Worm (Caenorhabditis elegans) whole organism, young adult: Measurements from ENCODE around the gene mdt-28.

Experiments
- B0019.2 ChIP-seq: fragments of 200-800 bp; sonication (Bioruptor generic); conservative IDR thresholded peaks from 2 replicates; pipeline ENCODE4 v1.3.6; 2022; ENCODE audit warnings: missing genetic modification reagents, missing genetic modification characterization, missing compliant biosample characterization
- F22D6.2 ChIP-seq: sonication (generic microtip); optimal IDR thresholded peaks from 2 replicates; lab custom pipeline; 2016; ENCODE audit warnings: mild to moderate bottlenecking, missing genetic modification characterization, missing compliant biosample characterization
- F23B12.7 ChIP-seq: sonication (generic microtip); optimal IDR thresholded peaks from 2 replicates; lab custom pipeline; 2017; ENCODE audit warnings: missing genetic modification characterization, mild to moderate bottlenecking, missing compliant biosample characterization, antibody characterized with exemption, moderate library complexity; ENCODE audit not compliant: insufficient read depth
- F37B4.10 ChIP-seq: fragments of 200-800 bp; sonication (Bioruptor generic); IDR thresholded peaks from 2 replicates; pipeline ENCODE4 v1.3.6; 2022; ENCODE audit warnings: missing genetic modification characterization, missing compliant biosample characterization
- F39B2.1 ChIP-seq: fragments of 200-800 bp; sonication (Bioruptor generic); IDR thresholded peaks from 2 replicates; pipeline ENCODE4 v1.3.6; 2022; ENCODE audit warnings: missing genetic modification reagents, missing genetic modification characterization, missing compliant biosample characterization
- T07F8.4 ChIP-seq: sonication (generic microtip); optimal IDR thresholded peaks from 2 replicates; lab custom pipeline; 2016; ENCODE audit warnings: mild to moderate bottlenecking, missing genetic modification characterization, moderate library complexity, missing compliant biosample characterization
- T26A5.8 ChIP-seq: sonication (generic microtip); optimal IDR thresholded peaks from 2 replicates; lab custom pipeline; 2016; ENCODE audit warnings: missing genetic modification characterization, missing compliant biosample characterization
- Y53F4B.3 ChIP-seq: fragments of 200-800 bp; sonication (Bioruptor generic); IDR thresholded peaks from 2 replicates; pipeline ENCODE4 v1.3.6; 2022; ENCODE audit warnings: missing genetic modification reagents, missing genetic modification characterization, missing compliant biosample characterization
- Y53G8AR.9 ChIP-seq: fragments of 200-800 bp; sonication (Bioruptor generic); conservative IDR thresholded peaks from 2 replicates; pipeline ENCODE4 v1.3.6; 2022; ENCODE audit warnings: missing genetic modification reagents, missing genetic modification characterization, missing compliant biosample characterization
- Y95B8A.8 ChIP-seq: fragments of 200-800 bp; sonication (Bioruptor generic); IDR thresholded peaks from 2 replicates; pipeline ENCODE4 v1.3.6; 2022; ENCODE audit warnings: missing genetic modification reagents, missing genetic modification characterization, missing compliant biosample characterization
- ama-1 ChIP-seq, 3 experiments: fragments of 150-350 bp in 1 of 3; sonication (generic microtip) in 2 of 3; optimal IDR thresholded peaks; 2 replicates each; lab custom pipeline; 2014 to 2018; ENCODE audit warnings: missing biosample characterization in 2 of 3, missing genetic modification characterization in 2 of 3, missing genetic modification reagents in 2 of 3
- aptf-2 ChIP-seq: fragments of 200-800 bp; sonication (Bioruptor generic); conservative IDR thresholded peaks from 2 replicates; pipeline ENCODE4 v1.3.6; 2022; ENCODE audit warnings: missing genetic modification reagents, missing genetic modification characterization, missing compliant biosample characterization
- aptf-3 ChIP-seq: fragments of 200-800 bp; sonication (Bioruptor generic); IDR thresholded peaks from 2 replicates; pipeline ENCODE4 v1.3.6; 2022; ENCODE audit warnings: missing genetic modification characterization, missing compliant biosample characterization
- atf-7 ChIP-seq: sonication (generic microtip); optimal IDR thresholded peaks from 2 replicates; lab custom pipeline; 2017; ENCODE audit warnings: mild to moderate bottlenecking, missing genetic modification characterization, missing compliant biosample characterization
- athp-1 ChIP-seq: sonication (generic microtip); optimal IDR thresholded peaks from 2 replicates; lab custom pipeline; 2017; ENCODE audit warnings: mild to moderate bottlenecking, missing genetic modification characterization, missing compliant biosample characterization
- attf-3 ChIP-seq: fragments of 200-800 bp; sonication (Bioruptor generic); conservative IDR thresholded peaks from 2 replicates; pipeline ENCODE4 v1.3.6; 2022; ENCODE audit warnings: missing genetic modification reagents, missing genetic modification characterization, missing compliant biosample characterization
- attf-6 ChIP-seq: fragments of 200-800 bp; sonication (Bioruptor generic); IDR thresholded peaks from 2 replicates; pipeline ENCODE4 v1.3.6; 2022; ENCODE audit warnings: missing genetic modification reagents, missing genetic modification characterization, missing compliant biosample characterization
- bed-2 ChIP-seq: fragments of 200-800 bp; sonication (Bioruptor generic); IDR thresholded peaks from 2 replicates; pipeline ENCODE4 v1.3.6; 2022; ENCODE audit warnings: missing genetic modification reagents, missing genetic modification characterization, missing compliant biosample characterization
- cebp-1 ChIP-seq, 2 experiments: fragments of 200-800 bp in 1 of 2; sonication (Bioruptor generic) in 1 of 2; sonication (generic microtip) in 1 of 2; IDR thresholded peaks in 1 of 2; optimal IDR thresholded peaks in 1 of 2; 2 replicates each; pipeline versions ENCODE4 v1.3.6 to Lab custom; 2017 to 2022; ENCODE audit warnings: missing compliant biosample characterization in 2 of 2, missing genetic modification characterization in 2 of 2, mild to moderate bottlenecking in 1 of 2, missing genetic modification reagents in 1 of 2, moderate library complexity in 1 of 2
- ceh-27 ChIP-seq: fragments of 200-800 bp; sonication (Bioruptor generic); optimal IDR thresholded peaks from 2 replicates; lab custom pipeline; 2018; ENCODE audit warnings: mild to moderate bottlenecking, missing genetic modification characterization, moderate library complexity, missing compliant biosample characterization
- ceh-40 ChIP-seq: fragments of 200-800 bp; sonication (Bioruptor generic); IDR thresholded peaks from 2 replicates; pipeline ENCODE4 v1.3.6; 2022; ENCODE audit warnings: missing genetic modification characterization, missing compliant biosample characterization
- ceh-58 ChIP-seq: fragments of 200-800 bp; sonication (Bioruptor generic); IDR thresholded peaks from 2 replicates; pipeline ENCODE4 v1.3.6; 2022; ENCODE audit warnings: missing genetic modification characterization, missing compliant biosample characterization
- ceh-79 ChIP-seq: sonication (generic microtip); optimal IDR thresholded peaks from 2 replicates; lab custom pipeline; 2017; ENCODE audit warnings: mild to moderate bottlenecking, missing genetic modification characterization, missing compliant biosample characterization
- die-1 ChIP-seq: sonication (generic microtip); optimal IDR thresholded peaks from 2 replicates; lab custom pipeline; 2016; ENCODE audit warnings: missing genotype, mild to moderate bottlenecking, missing genetic modification characterization, missing compliant biosample characterization
- dpl-1 ChIP-seq: fragments of 150-350 bp; optimal IDR thresholded peaks from 2 replicates; lab custom pipeline; 2014; ENCODE audit warnings: missing biosample characterization, missing genetic modification reagents, missing genetic modification characterization
- efl-1 ChIP-seq: fragments of 150-350 bp; optimal IDR thresholded peaks from 2 replicates; lab custom pipeline; 2014; ENCODE audit warnings: missing biosample characterization, missing genetic modification reagents, missing genetic modification characterization
- him-1 ChIP-seq: sonication (generic microtip); optimal IDR thresholded peaks from 2 replicates; lab custom pipeline; 2016; ENCODE audit warnings: missing genotype, missing genetic modification reagents, missing genetic modification characterization, missing compliant biosample characterization
- hsf-1 ChIP-seq: fragments of 200-800 bp; sonication (Bioruptor generic); IDR thresholded peaks from 2 replicates; pipeline ENCODE4 v1.3.6; 2022; ENCODE audit warnings: missing genetic modification reagents, missing genetic modification characterization, missing compliant biosample characterization
- lag-1 ChIP-seq: fragments of 200-800 bp; sonication (Bioruptor generic); IDR thresholded peaks from 2 replicates; pipeline ENCODE4 v1.3.6; 2022; ENCODE audit warnings: missing genetic modification reagents, missing genetic modification characterization, missing compliant biosample characterization
- lin-35 ChIP-seq, 3 experiments: fragments of 150-350 bp in 2 of 3; sonication (generic microtip) in 1 of 3; optimal IDR thresholded peaks; 2 replicates each; lab custom pipeline; 2014 to 2018; ENCODE audit warnings: missing biosample characterization in 3 of 3, missing genetic modification characterization in 3 of 3, missing genetic modification reagents in 3 of 3
- lin-54 ChIP-seq: fragments of 200-800 bp; sonication (Bioruptor generic); optimal IDR thresholded peaks from 2 replicates; lab custom pipeline; 2018; ENCODE audit warnings: mild to moderate bottlenecking, missing genetic modification characterization, missing compliant biosample characterization
- madf-8 ChIP-seq: fragments of 200-800 bp; sonication (Bioruptor generic); conservative IDR thresholded peaks from 2 replicates; pipeline ENCODE4 v1.3.6; 2022; ENCODE audit warnings: missing genetic modification reagents, missing genetic modification characterization, missing compliant biosample characterization
- mel-28 ChIP-seq: sonication (generic microtip); optimal IDR thresholded peaks from 2 replicates; lab custom pipeline; 2016; ENCODE audit warnings: borderline replicate concordance, mild to moderate bottlenecking, missing genetic modification characterization, missing compliant biosample characterization
- mxl-1 ChIP-seq: sonication (generic microtip); optimal IDR thresholded peaks from 2 replicates; lab custom pipeline; 2016; ENCODE audit warnings: missing genetic modification characterization, missing compliant biosample characterization
- nhr-120 ChIP-seq: fragments of 200-800 bp; sonication (Bioruptor generic); IDR thresholded peaks from 2 replicates; pipeline ENCODE4 v1.3.6; 2022; ENCODE audit warnings: missing genetic modification characterization, missing compliant biosample characterization
- nhr-90 ChIP-seq: sonication (generic microtip); optimal IDR thresholded peaks from 2 replicates; lab custom pipeline; 2016; ENCODE audit warnings: missing genotype, mild to moderate bottlenecking, missing genetic modification characterization, missing compliant biosample characterization
- rcor-1 ChIP-seq: fragments of 200-800 bp; sonication (Bioruptor generic); IDR thresholded peaks from 2 replicates; pipeline ENCODE4 v1.3.6; 2022; ENCODE audit warnings: missing genetic modification reagents, missing genetic modification characterization, missing compliant biosample characterization
- repo-1 ChIP-seq: sonication (generic microtip); optimal IDR thresholded peaks from 2 replicates; lab custom pipeline; 2017; ENCODE audit warnings: mild to moderate bottlenecking, missing genetic modification characterization, missing compliant biosample characterization
- snpc-3.4 ChIP-seq: sonication (generic microtip); optimal IDR thresholded peaks from 2 replicates; lab custom pipeline; 2017; ENCODE audit warnings: missing genetic modification characterization, mild to moderate bottlenecking, missing compliant biosample characterization, antibody characterized with exemption, moderate library complexity, missing genotype, missing genetic modification reagents
- snpc-4 ChIP-seq, 5 experiments: fragments of 150-350 bp in 1 of 5; sonication (generic microtip) in 4 of 5; optimal IDR thresholded peaks; 2 replicates each; lab custom pipeline; 2014 to 2018; ENCODE audit warnings: missing genetic modification characterization in 5 of 5, missing biosample characterization in 3 of 5, antibody characterized with exemption in 2 of 5, mild to moderate bottlenecking in 2 of 5, missing compliant biosample characterization in 2 of 5, missing genotype in 2 of 5, moderate library complexity in 2 of 5, missing genetic modification reagents in 1 of 5
- sptf-2 ChIP-seq: fragments of 200-800 bp; sonication (Bioruptor generic); optimal IDR thresholded peaks from 2 replicates; lab custom pipeline; 2018; ENCODE audit warnings: mild to moderate bottlenecking, missing genetic modification characterization, missing compliant biosample characterization
- ztf-18 ChIP-seq: sonication (generic microtip); optimal IDR thresholded peaks from 2 replicates; lab custom pipeline; 2016; ENCODE audit warnings: missing genotype, mild to moderate bottlenecking, missing genetic modification characterization, missing compliant biosample characterization
- ztf-28 ChIP-seq: fragments of 200-800 bp; sonication (Bioruptor generic); IDR thresholded peaks from 2 replicates; pipeline ENCODE4 v1.3.6; 2022; ENCODE audit warnings: missing genetic modification reagents, missing genetic modification characterization, missing compliant biosample characterization
- ztf-3 ChIP-seq: fragments of 200-800 bp; sonication (Bioruptor generic); optimal IDR thresholded peaks from 2 replicates; lab custom pipeline; 2018; ENCODE audit warnings: mild to moderate bottlenecking, missing genetic modification characterization, missing compliant biosample characterization

The mdt-28 gene

ce11 chrV:15569702-15570430 is 5.3 kb downstream of the mdt-28 start, which contains the start of gene lsm-5:
Gene lsm-5, plus strand, starts transcription at chrV:15570380.
- no peak for TF ChIP-seq F22D6.2 (tag; lab: Kevin White, UChicago)
- TF ChIP-seq Y53F4B.3 (GFP tag; lab: Robert Waterston, UW) = no peak
- TF ChIP-seq hsf-1 (GFP tag; lab: Robert Waterston, UW) = 0 out of 2 replicates have a peak, but pooled peaks have one; percentile 9
- no peak for TF ChIP-seq aptf-2
- no peak for TF ChIP-seq ceh-58
- TF ChIP-seq nhr-90 (tag; lab: Kevin White, UChicago) = no peak
- TF ChIP-seq Y95B8A.8 (GFP tag; lab: Robert Waterston, UW) = no peak
- no peak for TF ChIP-seq T07F8.4 (tag; lab: Kevin White, UChicago)
- TF ChIP-seq rcor-1 = no peak
- no peak for TF ChIP-seq cebp-1 (GFP tag; IDR thresholded peaks at IDR 0.05; lab: Robert Waterston, UW)
- TF ChIP-seq cebp-1 (tag; optimal IDR thresholded peaks at IDR 0.05; lab: Kevin White, UChicago) = peak; percentile 45
- TF ChIP-seq him-1 = peak; percentile 34
- TF ChIP-seq sptf-2 (GFP tag; lab: Kevin White, UChicago) = no peak
- TF ChIP-seq lag-1 (GFP tag; lab: Robert Waterston, UW) = no peak
- TF ChIP-seq B0019.2 (GFP tag; lab: Robert Waterston, UW) = no peak
- TF ChIP-seq attf-6 = no peak
- TF ChIP-seq F37B4.10 (GFP tag; lab: Robert Waterston, UW) = no peak
- no peak for TF ChIP-seq ztf-18 (tag; lab: Kevin White, UChicago)
- TF ChIP-seq ceh-79 (tag; lab: Kevin White, UChicago) = no peak
- TF ChIP-seq F39B2.1 (GFP tag; lab: Robert Waterston, UW) = no peak
- no peak for TF ChIP-seq mxl-1 (tag; lab: Kevin White, UChicago)
- no peak for TF ChIP-seq aptf-3 (GFP tag; lab: Robert Waterston, UW)
- TF ChIP-seq ceh-27 = no peak
- TF ChIP-seq die-1 (tag; lab: Kevin White, UChicago) = no peak
- TF ChIP-seq mel-28 (tag; lab: Kevin White, UChicago) = no peak
- peak; percentile 93 for TF ChIP-seq attf-3 (GFP tag; lab: Robert Waterston, UW)
- no peak for TF ChIP-seq snpc-4 (GFP tag; optimal IDR thresholded peaks at IDR 0.05; lab: Kevin White, UChicago)
- TF ChIP-seq snpc-4 (tag; optimal IDR thresholded peaks at IDR 0.05; lab: Kevin White, UChicago) = peak in 1 of 4 experiments; percentile 25
- TF ChIP-seq ztf-28 (GFP tag; lab: Robert Waterston, UW) = no peak
- TF ChIP-seq F23B12.7 (tag; lab: Kevin White, UChicago) = peak; percentile 49
- TF ChIP-seq Y53G8AR.9 = no peak
- TF ChIP-seq efl-1 (GFP tag; lab: Kevin White, UChicago) = peak; percentile 67
- no peak for TF ChIP-seq ztf-3 (GFP tag; lab: Kevin White, UChicago)
- no peak for TF ChIP-seq repo-1 (tag; lab: Kevin White, UChicago)
- TF ChIP-seq madf-8 (GFP tag; lab: Robert Waterston, UW) = no peak
- no peak for TF ChIP-seq athp-1 (tag; lab: Kevin White, UChicago)
- TF ChIP-seq lin-54 (GFP tag; lab: Kevin White, UChicago) = peak; percentile 79
- TF ChIP-seq atf-7 (tag; lab: Kevin White, UChicago) = no peak
- peak; percentile 77 for TF ChIP-seq ama-1 (optimal IDR thresholded peaks at IDR 0.05; lab: Kevin White, UChicago)
- no peak for TF ChIP-seq ama-1 (GFP tag; optimal IDR thresholded peaks at IDR 0.05; lab: Kevin White, UChicago)
- no peak for TF ChIP-seq snpc-3.4
- TF ChIP-seq nhr-120 (GFP tag; lab: Robert Waterston, UW) = no peak
- TF ChIP-seq ceh-40 (GFP tag; lab: Robert Waterston, UW) = no peak
- peak; percentile 57 for TF ChIP-seq dpl-1 (GFP tag; lab: Kevin White, UChicago)
- no peak for TF ChIP-seq T26A5.8 (tag; lab: Kevin White, UChicago)
- TF ChIP-seq bed-2 = no peak
- peak in 1 of 3 experiments; percentile 83 for TF ChIP-seq lin-35 (GFP tag; optimal IDR thresholded peaks at IDR 0.05; lab: Kevin White, UChicago)
